Fruit fly (Drosophila melanogaster) S2 (cell line): ENCODE results near the gene CG9698.

Experiments
- CG8478 ChIP-seq: fragments of >200 bp; optimal IDR thresholded peaks from 2 replicates; lab custom pipeline; 2018
- CTCF ChIP-seq, 2 experiments: fragments of >200 bp; optimal IDR thresholded peaks; 2 replicates each; lab custom pipeline; 2018

- TF ChIP-seq CTCF (optimal IDR thresholded peaks at IDR 0.05; lab: Kevin White, UChicago), result no peak
- TF ChIP-seq CG8478 (lab: Kevin White, UChicago), result no peak
Observed at dm6 chr3R:30507723-30508122, 6.9 kb upstream of the CG9698 start, which contains the start of gene CG34041.
